Fruit fly (Drosophila melanogaster) whole organism, embryonic: ENCODE results near the gene CG32847.

Experiments used
- Bteb2 ChIP-seq: fragments of 200-800 bp; sonication (Bioruptor generic); optimal IDR thresholded peaks from 2 replicates; lab custom pipeline; 2016; ENCODE audit warnings: missing biosample characterization, missing genetic modification characterization
- CG10267 ChIP-seq: fragments of 200-800 bp; sonication (Bioruptor generic); optimal IDR thresholded peaks from 2 replicates; lab custom pipeline; 2018; ENCODE audit warnings: missing biosample characterization, mild to moderate bottlenecking, missing genetic modification characterization, moderate library complexity
- CG32532 ChIP-seq: fragments of 200-800 bp; sonication (Bioruptor generic); IDR thresholded peaks from 2 replicates; pipeline ENCODE4 v1.3.6; 2022; ENCODE audit warnings: missing biosample characterization, missing genetic modification characterization
- CG6791 ChIP-seq: fragments of 200-800 bp; sonication (Bioruptor generic); IDR thresholded peaks from 3 replicates; pipeline ENCODE4 v1.3.6; 2022; ENCODE audit warnings: missing biosample characterization, missing genetic modification characterization; ENCODE audit not compliant: partially characterized antibody
- jing ChIP-seq: fragments of 200-800 bp; sonication (Bioruptor generic); optimal IDR thresholded peaks from 2 replicates; lab custom pipeline; 2018; ENCODE audit warnings: missing biosample characterization, mild to moderate bottlenecking, missing genetic modification characterization
- maf-S ChIP-seq: fragments of 200-800 bp; sonication (Bioruptor generic); optimal IDR thresholded peaks from 2 replicates; lab custom pipeline; 2016; ENCODE audit warnings: missing biosample characterization, missing genetic modification characterization
- onecut ChIP-seq: fragments of 200-800 bp; sonication (Bioruptor generic); IDR thresholded peaks from 2 replicates; pipeline ENCODE4 v1.3.6; 2022; ENCODE audit warnings: missing biosample characterization, missing genetic modification characterization
- org-1 ChIP-seq: fragments of 200-800 bp; sonication (Bioruptor generic); optimal IDR thresholded peaks from 2 replicates; lab custom pipeline; 2017; ENCODE audit warnings: missing biosample characterization, missing genetic modification characterization
- prd ChIP-seq, 3 experiments: fragments of >200 bp in 2 of 3; fragments of 200-800 bp in 1 of 3; sonication (Bioruptor generic) in 1 of 3; optimal IDR thresholded peaks in 2 of 3; IDR thresholded peaks in 1 of 3; 2 replicates in 2 of 3; 3 replicates in 1 of 3; pipeline versions ENCODE4 v1.3.6 to Lab custom; 2017 to 2022; ENCODE audit warnings: missing biosample characterization in 1 of 3, missing genetic modification characterization in 1 of 3
- psq ChIP-seq: fragments of 200-800 bp; sonication (Bioruptor generic); optimal IDR thresholded peaks from 2 replicates; lab custom pipeline; 2017; ENCODE audit warnings: missing biosample characterization, missing genetic modification characterization
- trh ChIP-seq: fragments of 200-800 bp; sonication (Bioruptor generic); optimal IDR thresholded peaks from 2 replicates; lab custom pipeline; 2016; ENCODE audit warnings: missing biosample characterization, missing genetic modification characterization

dm6 chr3L:15076380-15076779 lies 45.0 kb upstream of the CG32847 start:
- TF ChIP-seq CG10267 (tag; lab: Kevin White, UChicago) (no peak), CG32532 (GFP tag; lab: Robert Waterston, UW) (no peak), prd (optimal IDR thresholded peaks at IDR 0.05; lab: Kevin White, UChicago) (no peak), prd (GFP tag; IDR thresholded peaks at IDR 0.05; lab: Robert Waterston, UW) (no peak), psq (GFP tag; lab: Kevin White, UChicago) (no peak), onecut (GFP tag; lab: Robert Waterston, UW) (no peak), CG6791 (GFP tag; lab: Robert Waterston, UW) (no peak), Bteb2 (GFP tag; lab: Kevin White, UChicago) (no peak), trh (GFP tag; lab: Kevin White, UChicago) (no peak), org-1 (GFP tag; lab: Kevin White, UChicago) (no peak), maf-S (no peak), jing (GFP tag; lab: Kevin White, UChicago) (no peak)
